Fruit fly (Drosophila melanogaster) whole organism, embryonic: Measurements from ENCODE around the gene Lsm12a.

Source experiments
- Atf-2 ChIP-seq: fragments of 200-800 bp; sonication (Bioruptor generic); optimal IDR thresholded peaks from 2 replicates; lab custom pipeline; 2016; ENCODE audit warnings: missing biosample characterization, missing genetic modification characterization
- Bgb ChIP-seq: fragments of 200-800 bp; sonication (Bioruptor generic); IDR thresholded peaks from 2 replicates; pipeline ENCODE4 v1.3.6; 2022; ENCODE audit warnings: missing biosample characterization, missing genetic modification characterization; ENCODE audit not compliant: partially characterized antibody
- CG10321 ChIP-seq: fragments of 200-800 bp; sonication (Bioruptor generic); IDR thresholded peaks from 2 replicates; pipeline ENCODE4 v1.3.6; 2022; ENCODE audit warnings: missing biosample characterization, missing genetic modification characterization
- CG10959 ChIP-seq: fragments of 200-800 bp; sonication (Bioruptor generic); IDR thresholded peaks from 2 replicates; pipeline ENCODE4 v1.3.6; 2022; ENCODE audit warnings: missing biosample characterization, missing genetic modification characterization
- CG12659 ChIP-seq: fragments of 200-800 bp; sonication (Bioruptor generic); optimal IDR thresholded peaks from 3 replicates; lab custom pipeline; 2017; ENCODE audit warnings: mild to moderate bottlenecking, missing biosample characterization, missing genetic modification reagents, missing genetic modification characterization
- CG12744 ChIP-seq: fragments of 200-800 bp; sonication (Bioruptor generic); optimal IDR thresholded peaks from 2 replicates; lab custom pipeline; 2016; ENCODE audit warnings: missing biosample characterization, missing genetic modification characterization
- CG13287 ChIP-seq: fragments of 200-800 bp; sonication (Bioruptor generic); IDR thresholded peaks from 2 replicates; pipeline ENCODE4 v1.3.6; 2022; ENCODE audit warnings: missing biosample characterization, missing genetic modification characterization; ENCODE audit not compliant: partially characterized antibody
- CG13624 ChIP-seq: fragments of 200-800 bp; sonication (Bioruptor generic); optimal IDR thresholded peaks from 2 replicates; lab custom pipeline; 2016; ENCODE audit warnings: missing biosample characterization, missing genetic modification characterization
- CG14050 ChIP-seq: fragments of 200-800 bp; sonication (Bioruptor generic); IDR thresholded peaks from 3 replicates; pipeline ENCODE4 v1.3.6; 2022; ENCODE audit warnings: missing biosample characterization, missing genetic modification characterization
- CG1602 ChIP-seq: fragments of 200-800 bp; sonication (Bioruptor generic); optimal IDR thresholded peaks from 3 replicates; lab custom pipeline; 2016; ENCODE audit warnings: missing biosample characterization, missing genetic modification characterization
- CG16813 ChIP-seq: fragments of 200-800 bp; sonication (Bioruptor generic); IDR thresholded peaks from 3 replicates; pipeline ENCODE4 v1.3.6; 2022; ENCODE audit warnings: missing biosample characterization, missing genetic modification characterization; ENCODE audit not compliant: partially characterized antibody
- CG16815 ChIP-seq: fragments of 200-800 bp; sonication (Bioruptor generic); optimal IDR thresholded peaks from 3 replicates; lab custom pipeline; 2017; ENCODE audit warnings: missing biosample characterization, mild to moderate bottlenecking, missing genetic modification characterization
- CG17385 ChIP-seq: fragments of 200-800 bp; sonication (Bioruptor generic); optimal IDR thresholded peaks from 3 replicates; lab custom pipeline; 2018; ENCODE audit warnings: missing biosample characterization, mild to moderate bottlenecking, missing genetic modification characterization
- CG18262 ChIP-seq: fragments of 200-800 bp; optimal IDR thresholded peaks from 3 replicates; lab custom pipeline; 2019; ENCODE audit warnings: missing biosample characterization, mild to moderate bottlenecking, missing genetic modification characterization, moderate library complexity
- CG1832 ChIP-seq: fragments of 200-800 bp; sonication (Bioruptor generic); optimal IDR thresholded peaks from 2 replicates; lab custom pipeline; 2017; ENCODE audit warnings: missing biosample characterization, mild to moderate bottlenecking, missing genetic modification characterization, inconsistent platforms
- CG2116 ChIP-seq: fragments of 200-800 bp; sonication (Bioruptor generic); optimal IDR thresholded peaks from 3 replicates; lab custom pipeline; 2018; ENCODE audit warnings: missing biosample characterization, mild to moderate bottlenecking, missing genetic modification characterization
- CG31224 ChIP-seq: fragments of 200-800 bp; sonication (Bioruptor generic); IDR thresholded peaks from 2 replicates; pipeline ENCODE4 v1.3.6; 2022; ENCODE audit warnings: missing biosample characterization, missing genetic modification characterization
- CG32772 ChIP-seq: fragments of 200-800 bp; sonication (Bioruptor generic); IDR thresholded peaks from 2 replicates; pipeline ENCODE4 v1.3.6; 2022; ENCODE audit warnings: missing biosample characterization, missing genetic modification characterization
- CG42726 ChIP-seq: fragments of 200-800 bp; sonication (Bioruptor generic); IDR thresholded peaks from 2 replicates; pipeline ENCODE4 v1.3.6; 2022; ENCODE audit warnings: missing biosample characterization, missing genetic modification characterization; ENCODE audit not compliant: partially characterized antibody
- CG4820 ChIP-seq: fragments of 200-800 bp; sonication (Bioruptor generic); optimal IDR thresholded peaks from 3 replicates; lab custom pipeline; 2016; ENCODE audit warnings: missing biosample characterization, missing genetic modification characterization
- CG8478 ChIP-seq: fragments of >200 bp; optimal IDR thresholded peaks from 2 replicates; lab custom pipeline; 2018
- CG9609 ChIP-seq: fragments of 200-800 bp; sonication (Bioruptor generic); optimal IDR thresholded peaks from 3 replicates; lab custom pipeline; 2016; ENCODE audit warnings: missing biosample characterization, missing genetic modification characterization
- Dll ChIP-seq: fragments of 200-800 bp; sonication (Bioruptor generic); IDR thresholded peaks from 4 replicates; pipeline ENCODE4 v1.3.6; 2022; ENCODE audit warnings: missing biosample characterization, missing genetic modification characterization; ENCODE audit not compliant: partially characterized antibody
- Hsf ChIP-seq: fragments of 200-800 bp; sonication (Bioruptor generic); optimal IDR thresholded peaks from 3 replicates; lab custom pipeline; 2016; ENCODE audit warnings: missing biosample characterization, missing genetic modification characterization
- Med ChIP-seq: fragments of 200-800 bp; sonication (Bioruptor generic); peaks from one replicate; lab custom pipeline; 2016; ENCODE audit warnings: missing biosample characterization, missing genetic modification characterization, mild to moderate bottlenecking, inconsistent platforms, moderate library complexity
- Opbp ChIP-seq: fragments of 200-800 bp; sonication (Bioruptor generic); IDR thresholded peaks from 3 replicates; pipeline ENCODE4 v1.3.6; 2022; ENCODE audit warnings: missing biosample characterization, missing genetic modification characterization; ENCODE audit not compliant: partially characterized antibody
- Optix ChIP-seq: fragments of 200-800 bp; sonication (Bioruptor generic); IDR thresholded peaks from 3 replicates; pipeline ENCODE4 v1.3.6; 2022; ENCODE audit warnings: missing biosample characterization, missing genetic modification characterization
- Sox102F ChIP-seq: fragments of 200-800 bp; sonication (Bioruptor generic); optimal IDR thresholded peaks from 2 replicates; lab custom pipeline; 2018; ENCODE audit warnings: missing biosample characterization, mild to moderate bottlenecking, missing genetic modification characterization, moderate library complexity
- amos ChIP-seq: fragments of 200-800 bp; sonication (Bioruptor generic); IDR thresholded peaks from 2 replicates; pipeline ENCODE4 v1.3.6; 2022; ENCODE audit warnings: missing biosample characterization, missing genetic modification characterization; ENCODE audit not compliant: partially characterized antibody
- ato ChIP-seq: fragments of 200-800 bp; sonication (Bioruptor generic); IDR thresholded peaks from 2 replicates; pipeline ENCODE4 v1.3.6; 2022; ENCODE audit warnings: missing biosample characterization, missing genetic modification characterization; ENCODE audit not compliant: partially characterized antibody
- bbx ChIP-seq: fragments of 200-800 bp; sonication (Bioruptor generic); IDR thresholded peaks from 2 replicates; pipeline ENCODE4 v1.3.6; 2022; ENCODE audit warnings: missing biosample characterization, missing genetic modification characterization; ENCODE audit not compliant: partially characterized antibody
- ewg ChIP-seq: fragments of 200-800 bp; sonication (Bioruptor generic); optimal IDR thresholded peaks from 3 replicates; lab custom pipeline; 2017; ENCODE audit warnings: mild to moderate bottlenecking, missing biosample characterization, missing genetic modification reagents, missing genetic modification characterization
- fd96Cb ChIP-seq: fragments of 200-800 bp; sonication (Bioruptor generic); optimal IDR thresholded peaks from 2 replicates; lab custom pipeline; 2018; ENCODE audit warnings: missing biosample characterization, mild to moderate bottlenecking, missing genetic modification characterization, moderate library complexity
- gcm ChIP-seq: fragments of 200-800 bp; sonication (Bioruptor generic); optimal IDR thresholded peaks from 2 replicates; lab custom pipeline; 2019; ENCODE audit warnings: missing biosample characterization, mild to moderate bottlenecking, missing genetic modification characterization, moderate library complexity
- gt ChIP-seq: fragments of 200-800 bp; sonication (Bioruptor generic); IDR thresholded peaks from 2 replicates; pipeline ENCODE4 v1.3.6; 2022; ENCODE audit warnings: missing biosample characterization, missing genetic modification characterization
- kni ChIP-seq: fragments of 200-800 bp; sonication (Bioruptor generic); optimal IDR thresholded peaks from 3 replicates; lab custom pipeline; 2017; ENCODE audit warnings: mild to moderate bottlenecking, missing biosample characterization, missing genetic modification reagents, missing genetic modification characterization
- lilli ChIP-seq: fragments of 200-800 bp; sonication (Bioruptor generic); optimal IDR thresholded peaks from 3 replicates; lab custom pipeline; 2016; ENCODE audit warnings: missing biosample characterization, missing genetic modification characterization
- mld ChIP-seq: fragments of 200-800 bp; sonication (Bioruptor generic); IDR thresholded peaks from 3 replicates; pipeline ENCODE4 v1.3.6; 2022; ENCODE audit warnings: missing biosample characterization, missing genetic modification characterization; ENCODE audit not compliant: partially characterized antibody
- phol ChIP-seq: fragments of 200-800 bp; sonication (Bioruptor generic); optimal IDR thresholded peaks from 3 replicates; lab custom pipeline; 2018; ENCODE audit warnings: missing biosample characterization, mild to moderate bottlenecking, missing genetic modification characterization, moderate library complexity
- trh ChIP-seq: fragments of 200-800 bp; sonication (Bioruptor generic); optimal IDR thresholded peaks from 2 replicates; lab custom pipeline; 2016; ENCODE audit warnings: missing biosample characterization, missing genetic modification characterization
- unc-4 ChIP-seq: fragments of 200-800 bp; sonication (Bioruptor generic); IDR thresholded peaks from 2 replicates; pipeline ENCODE4 v1.3.6; 2022; ENCODE audit warnings: missing biosample characterization, missing genetic modification characterization; ENCODE audit not compliant: partially characterized antibody
- vnd ChIP-seq: fragments of 200-800 bp; sonication (Bioruptor generic); IDR thresholded peaks from 3 replicates; pipeline ENCODE4 v1.3.6; 2022; ENCODE audit warnings: missing biosample characterization, missing genetic modification characterization; ENCODE audit not compliant: partially characterized antibody
- zf30C ChIP-seq: fragments of 200-800 bp; sonication (Bioruptor generic); optimal IDR thresholded peaks from 3 replicates; lab custom pipeline; 2018; ENCODE audit warnings: missing biosample characterization, mild to moderate bottlenecking, missing genetic modification characterization

Lsm12a gene

DNA sequence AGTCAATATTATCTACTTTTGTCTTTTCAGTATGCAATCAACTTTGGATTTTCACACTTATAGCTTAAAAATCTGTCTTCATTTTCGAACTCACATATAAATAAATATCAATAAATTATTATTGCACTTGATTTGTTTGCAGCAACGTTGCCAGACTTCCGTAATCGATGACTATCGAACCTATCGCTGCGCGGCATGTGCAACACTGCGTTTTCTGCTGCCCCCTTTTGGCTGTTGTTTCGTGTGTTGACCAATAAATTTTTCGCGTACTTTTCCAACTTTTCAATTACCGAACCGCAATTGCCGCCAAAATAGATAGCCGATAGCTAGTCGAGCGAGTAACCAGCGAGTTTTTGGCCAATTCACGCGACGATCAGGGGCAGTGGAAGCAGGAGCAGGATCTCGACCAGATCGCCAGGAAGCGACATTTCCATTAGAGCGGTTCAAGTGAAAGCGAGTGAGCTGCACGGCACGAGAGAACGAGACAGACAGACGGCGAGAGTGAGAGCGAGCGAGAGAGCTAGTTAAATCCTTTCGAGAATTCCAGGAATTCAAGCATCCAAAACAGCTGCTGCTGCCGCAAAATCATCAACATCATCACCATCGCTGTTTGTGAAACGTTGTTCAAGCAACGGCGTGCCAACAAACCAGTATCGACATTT is at the start of gene Lsm12a (continued):
- TF ChIP-seq bbx (GFP tag; lab: Robert Waterston, UW) (peak; percentile 75), CG2116 (peak; percentile 97), CG16815 (no peak), CG42726 (GFP tag; lab: Robert Waterston, UW) (peak; percentile 44; the same call in 1 of the 2 replicates), Optix (GFP tag; lab: Robert Waterston, UW) (no peak), CG17385 (GFP tag; lab: Kevin White, UChicago) (no peak), CG31224 (GFP tag; lab: Robert Waterston, UW) (no peak), Sox102F (GFP tag; lab: Kevin White, UChicago) (no peak), CG8478 (lab: Kevin White, UChicago) (peak; percentile 52), CG18262 (tag; lab: Kevin White, UChicago) (no peak), CG4820 (GFP tag; lab: Kevin White, UChicago) (no peak), gt (GFP tag; lab: Robert Waterston, UW) (no peak), CG12659 (GFP tag; lab: Kevin White, UChicago) (peak; percentile 23), zf30C (GFP tag; lab: Kevin White, UChicago) (no peak), CG9609 (GFP tag; lab: Kevin White, UChicago) (no peak), Bgb (peak; percentile 66), amos (peak; percentile 81), CG32772 (GFP tag; lab: Robert Waterston, UW) (no peak), CG10321 (GFP tag; lab: Robert Waterston, UW) (0 out of 2 replicates have a peak, but pooled peaks have one; percentile 42), Med (GFP tag; lab: Kevin White, UChicago) (peak; percentile 20), trh (no peak), Hsf (GFP tag; lab: Kevin White, UChicago) (no peak), CG16813 (GFP tag; lab: Robert Waterston, UW) (peak; percentile 71), ewg (GFP tag; lab: Kevin White, UChicago) (no peak), phol (tag; lab: Kevin White, UChicago) (peak; percentile 1), Dll (0 out of 4 replicates have a peak, but pooled peaks have one; percentile 45), Opbp (GFP tag; lab: Robert Waterston, UW) (peak; percentile 60; the same call in 2 of the 3 replicates), CG14050 (GFP tag; lab: Robert Waterston, UW) (no peak), CG1602 (GFP tag; lab: Kevin White, UChicago) (no peak), fd96Cb (tag; lab: Kevin White, UChicago) (no peak), unc-4 (peak; percentile 16; the same call in 1 of the 2 replicates), CG13624 (GFP tag; lab: Kevin White, UChicago) (no peak), mld (GFP tag; lab: Robert Waterston, UW) (0 out of 3 replicates have a peak, but pooled peaks have one; percentile 35), kni (GFP tag; lab: Kevin White, UChicago) (no peak), CG10959 (GFP tag; lab: Robert Waterston, UW) (no peak), CG12744 (GFP tag; lab: Kevin White, UChicago) (no peak), Atf-2 (GFP tag; lab: Kevin White, UChicago) (no peak), CG1832 (GFP tag; lab: Kevin White, UChicago) (peak; percentile 82), vnd (peak; percentile 42; the same call in 2 of the 3 replicates), CG13287 (GFP tag; lab: Robert Waterston, UW) (peak; percentile 27; the same call in 1 of the 2 replicates), ato (GFP tag; lab: Robert Waterston, UW) (peak; percentile 44; the same call in 1 of the 2 replicates), lilli (GFP tag; lab: Kevin White, UChicago) (no peak), gcm (no peak)
